Fruit fly (Drosophila melanogaster) whole organism: ENCODE measurements around the gene Clc.

Experiments
- Dll ChIP-seq: fragments of >200 bp; optimal IDR thresholded peaks from 2 replicates; lab custom pipeline; 2017
- psq ChIP-seq: fragments of >200 bp; optimal IDR thresholded peaks from 2 replicates; lab custom pipeline; 2017
- usp ChIP-seq: fragments of >200 bp; optimal IDR thresholded peaks from 2 replicates; lab custom pipeline; 2017; ENCODE audit warnings: missing biosample characterization, missing genetic modification characterization, mixed read lengths

dm6 chr3L:20197213-20197612 lies 43.6 kb upstream of the Clc start:
- TF ChIP-seq usp (GFP tag; lab: Kevin White, UChicago), result no peak
- TF ChIP-seq psq (lab: Kevin White, UChicago), result no peak
- no peak for TF ChIP-seq Dll (lab: Kevin White, UChicago)
